1 fruit fly cellular context compared by ENCODE assay signal in genomic region chr2L:18152172-18152639, dm6.
A peak's percentile ranks its signal among the peaks of the same experiment; 100 is the strongest.
TF ChIP-seq lines count a peak whose summit lies in the region.

Gene Socs36E, minus strand, starts transcription at chr2L:18152417.

TF ChIP-seq in whole organism, embryonic, 481 proteins besides CTCF, POLR2A, EP300 and RAD21 (continued from another document):
- TF ChIP-seq zen2 (GFP tag; IDR thresholded peaks at IDR 0.05; lab: Robert Waterston, UW; ENCODE audit: partially characterized antibody): no peak; the same call in 2 of the 3 replicates
- no peak for TF ChIP-seq prd (optimal IDR thresholded peaks at IDR 0.05; lab: Kevin White, UChicago)
- 0 out of 3 replicates have a peak, but pooled peaks have one; percentile 27 for TF ChIP-seq prd (GFP tag; IDR thresholded peaks at IDR 0.05; lab: Robert Waterston, UW)
- peak; percentile 68 for TF ChIP-seq E2f2 (GFP tag; IDR thresholded peaks at IDR 0.05; lab: Robert Waterston, UW)
- peak in 1 of 2 experiments; percentile 29 for TF ChIP-seq chif (GFP tag; optimal IDR thresholded peaks at IDR 0.05; lab: Kevin White, UChicago)
- no peak for TF ChIP-seq CG10321 (GFP tag; IDR thresholded peaks at IDR 0.05; lab: Robert Waterston, UW)
- TF ChIP-seq CG13624 (GFP tag; optimal IDR thresholded peaks at IDR 0.05; lab: Kevin White, UChicago): peak; percentile 43
- TF ChIP-seq CG8388 (GFP tag; optimal IDR thresholded peaks at IDR 0.05; lab: Kevin White, UChicago): peak; percentile 23
- peak; percentile 7 for TF ChIP-seq CG33557 (GFP tag; optimal IDR thresholded peaks at IDR 0.05; lab: Kevin White, UChicago)
- peak; percentile 27 for TF ChIP-seq Tbp (GFP tag; optimal IDR thresholded peaks at IDR 0.05; lab: Kevin White, UChicago)
- TF ChIP-seq HLH54F (GFP tag; optimal IDR thresholded peaks at IDR 0.05; lab: Kevin White, UChicago): peak; percentile 23
- peak; percentile 95 for TF ChIP-seq CG1603 (tag; optimal IDR thresholded peaks at IDR 0.05; lab: Kevin White, UChicago)
- peak; percentile 31 for TF ChIP-seq CG7745 (tag; optimal IDR thresholded peaks at IDR 0.05; lab: Kevin White, UChicago)
- TF ChIP-seq CG7963 (GFP tag; IDR thresholded peaks at IDR 0.05; lab: Robert Waterston, UW; ENCODE audit: partially characterized antibody): 0 out of 3 replicates have a peak, but pooled peaks have one; percentile 14
- no peak for TF ChIP-seq cas (GFP tag; IDR thresholded peaks at IDR 0.05; lab: Robert Waterston, UW)
- no peak for TF ChIP-seq nerfin-1 (tag; optimal IDR thresholded peaks at IDR 0.05; lab: Kevin White, UChicago)
- peak; percentile 14 for TF ChIP-seq Spps (tag; optimal IDR thresholded peaks at IDR 0.05; lab: Kevin White, UChicago)
- peak; percentile 70 for TF ChIP-seq BEAF-32 (GFP tag; optimal IDR thresholded peaks at IDR 0.05; lab: Kevin White, UChicago)
- TF ChIP-seq tll (GFP tag; optimal IDR thresholded peaks at IDR 0.05; lab: Kevin White, UChicago): peak in 1 of 2 experiments; percentile 47
- TF ChIP-seq CG12391 (tag; optimal IDR thresholded peaks at IDR 0.05; lab: Kevin White, UChicago): peak; percentile 51
- TF ChIP-seq CG11696 (GFP tag; IDR thresholded peaks at IDR 0.05; lab: Robert Waterston, UW): no peak
- 0 out of 2 replicates have a peak, but pooled peaks have one; percentile 25 for TF ChIP-seq CG17328 (GFP tag; IDR thresholded peaks at IDR 0.05; lab: Robert Waterston, UW)
- TF ChIP-seq slbo (GFP tag; IDR thresholded peaks at IDR 0.05; lab: Robert Waterston, UW): peak; percentile 40; the same call in 1 of the 2 replicates
- peak; percentile 7 for TF ChIP-seq CG9437 (GFP tag; optimal IDR thresholded peaks at IDR 0.05; lab: Kevin White, UChicago)
- TF ChIP-seq CG33213 (GFP tag; optimal IDR thresholded peaks at IDR 0.05; lab: Kevin White, UChicago): peak; percentile 93
- peak; percentile 17 for TF ChIP-seq tap (tag; optimal IDR thresholded peaks at IDR 0.05; lab: Kevin White, UChicago)
- TF ChIP-seq CG15514 (GFP tag; optimal IDR thresholded peaks at IDR 0.05; lab: Kevin White, UChicago): peak; percentile 87
- TF ChIP-seq pho (GFP tag; optimal IDR thresholded peaks at IDR 0.05; lab: Kevin White, UChicago): peak; percentile 37
- peak; percentile 37 for TF ChIP-seq CG2202 (tag; optimal IDR thresholded peaks at IDR 0.05; lab: Kevin White, UChicago)
- no peak for TF ChIP-seq CG18262 (tag; optimal IDR thresholded peaks at IDR 0.05; lab: Kevin White, UChicago)
- no peak for TF ChIP-seq CG3065 (GFP tag; optimal IDR thresholded peaks at IDR 0.05; lab: Kevin White, UChicago)
- TF ChIP-seq Optix (GFP tag; IDR thresholded peaks at IDR 0.05; lab: Robert Waterston, UW): peak; percentile 35; the same call in 1 of the 3 replicates
- TF ChIP-seq CG18476 (GFP tag; optimal IDR thresholded peaks at IDR 0.05; lab: Kevin White, UChicago): no peak
- TF ChIP-seq CG15269 (tag; optimal IDR thresholded peaks at IDR 0.05; lab: Kevin White, UChicago): peak; percentile 28
- TF ChIP-seq al (GFP tag; IDR thresholded peaks at IDR 0.05; lab: Robert Waterston, UW): 0 out of 2 replicates have a peak, but pooled peaks have one; percentile 37
- TF ChIP-seq Vsx1 (GFP tag; optimal IDR thresholded peaks at IDR 0.05; lab: Kevin White, UChicago): no peak
- TF ChIP-seq CG2116 (GFP tag; optimal IDR thresholded peaks at IDR 0.05; lab: Kevin White, UChicago): peak; percentile 68
- peak; percentile 28 for TF ChIP-seq Neu2 (GFP tag; optimal IDR thresholded peaks at IDR 0.05; lab: Kevin White, UChicago; ENCODE audit: borderline replicate concordance)
- TF ChIP-seq phol (tag; optimal IDR thresholded peaks at IDR 0.05; lab: Kevin White, UChicago): peak; percentile 99
- no peak for TF ChIP-seq Eip74EF (GFP tag; optimal IDR thresholded peaks at IDR 0.05; lab: Kevin White, UChicago)
- TF ChIP-seq CG15479 (GFP tag; optimal IDR thresholded peaks at IDR 0.05; lab: Kevin White, UChicago): peak; percentile 91
- TF ChIP-seq CG1647 (GFP tag; optimal IDR thresholded peaks at IDR 0.05; lab: Kevin White, UChicago): no peak
- peak; percentile 26 for TF ChIP-seq CG17802 (tag; optimal IDR thresholded peaks at IDR 0.05; lab: Kevin White, UChicago)
- no peak for TF ChIP-seq cato (GFP tag; optimal IDR thresholded peaks at IDR 0.05; lab: Kevin White, UChicago; ENCODE audit: borderline replicate concordance)
- peak; percentile 100 for TF ChIP-seq gfzf (GFP tag; optimal IDR thresholded peaks at IDR 0.05; lab: Kevin White, UChicago)
- peak; percentile 72; the same call in 2 of the 3 replicates for TF ChIP-seq z (GFP tag; IDR thresholded peaks at IDR 0.05; lab: Robert Waterston, UW)
- no peak for TF ChIP-seq CG7556 (GFP tag; optimal IDR thresholded peaks at IDR 0.05; lab: Kevin White, UChicago)
- peak; percentile 32 for TF ChIP-seq CG4820 (GFP tag; optimal IDR thresholded peaks at IDR 0.05; lab: Kevin White, UChicago)
- TF ChIP-seq CG1602 (GFP tag; optimal IDR thresholded peaks at IDR 0.05; lab: Kevin White, UChicago): no peak
- TF ChIP-seq esg (GFP tag; conservative IDR thresholded peaks at IDR 0.05; lab: Robert Waterston, UW): no peak
- peak; percentile 50 for TF ChIP-seq ash1 (GFP tag; optimal IDR thresholded peaks at IDR 0.05; lab: Kevin White, UChicago)
- TF ChIP-seq tna (GFP tag; IDR thresholded peaks at IDR 0.05; lab: Robert Waterston, UW; ENCODE audit: partially characterized antibody): peak; percentile 63; the same call in 1 of the 2 replicates
- no peak for TF ChIP-seq B-H1 (GFP tag; IDR thresholded peaks at IDR 0.05; lab: Robert Waterston, UW)
- peak; percentile 60 for TF ChIP-seq ERR (GFP tag; optimal IDR thresholded peaks at IDR 0.05; lab: Kevin White, UChicago)
- TF ChIP-seq dan (GFP tag; IDR thresholded peaks at IDR 0.05; lab: Robert Waterston, UW): no peak
- TF ChIP-seq CG8359 (GFP tag; optimal IDR thresholded peaks at IDR 0.05; lab: Kevin White, UChicago; ENCODE audit: borderline replicate concordance): no peak
- no peak for TF ChIP-seq crc (GFP tag; optimal IDR thresholded peaks at IDR 0.05; lab: Kevin White, UChicago)
- peak; percentile 24 for TF ChIP-seq zf30C (GFP tag; optimal IDR thresholded peaks at IDR 0.05; lab: Kevin White, UChicago)
- no peak for TF ChIP-seq CG10366 (GFP tag; IDR thresholded peaks at IDR 0.05; lab: Robert Waterston, UW)
TF ChIP-seq in whole organism, embryonic: peak in this region for 223.
